Worm (Caenorhabditis elegans) whole organism, early embryonic: Measurements from ENCODE around the gene srh-255.

Experiments
- B0310.2 ChIP-seq: sonication (generic microtip); optimal IDR thresholded peaks from 2 replicates; lab custom pipeline; 2016; ENCODE audit warnings: mild to moderate bottlenecking, missing genetic modification characterization, missing compliant biosample characterization
- F13C5.2 ChIP-seq: sonication (generic microtip); optimal IDR thresholded peaks from 2 replicates; lab custom pipeline; 2017; ENCODE audit warnings: mild to moderate bottlenecking, missing genetic modification characterization, inconsistent platforms, missing compliant biosample characterization
- aly-1 ChIP-seq: sonication (generic microtip); optimal IDR thresholded peaks from 2 replicates; lab custom pipeline; 2016; ENCODE audit warnings: missing genetic modification characterization, missing compliant biosample characterization
- ama-1 ChIP-seq: fragments of 150-350 bp; optimal IDR thresholded peaks from 2 replicates; lab custom pipeline; 2014
- ceh-13 ChIP-seq: fragments of 200-800 bp; sonication (Bioruptor generic); optimal IDR thresholded peaks from 2 replicates; lab custom pipeline; 2018; ENCODE audit warnings: mild to moderate bottlenecking, missing genetic modification characterization, missing compliant biosample characterization
- ceh-36 ChIP-seq: sonication (generic microtip); optimal IDR thresholded peaks from 2 replicates; lab custom pipeline; 2016; ENCODE audit warnings: missing genetic modification characterization, inconsistent platforms, missing compliant biosample characterization
- ets-7 ChIP-seq: sonication (generic microtip); optimal IDR thresholded peaks from 2 replicates; lab custom pipeline; 2016; ENCODE audit warnings: missing genotype, missing genetic modification characterization, missing compliant biosample characterization
- flt-1 ChIP-seq: fragments of 200-800 bp; sonication (Bioruptor generic); IDR thresholded peaks from 2 replicates; pipeline ENCODE4 v1.3.6; 2022; ENCODE audit warnings: missing genetic modification characterization, missing compliant biosample characterization
- hmbx-1 ChIP-seq: sonication (generic microtip); optimal IDR thresholded peaks from 2 replicates; lab custom pipeline; 2016; ENCODE audit warnings: mild to moderate bottlenecking, missing genetic modification characterization, missing compliant biosample characterization
- hmg-4 ChIP-seq: fragments of 200-800 bp; sonication (Bioruptor generic); optimal IDR thresholded peaks from 2 replicates; lab custom pipeline; 2018; ENCODE audit warnings: mild to moderate bottlenecking, missing genetic modification characterization, missing compliant biosample characterization
- hnd-1 ChIP-seq: sonication (generic microtip); optimal IDR thresholded peaks from 2 replicates; lab custom pipeline; 2016; ENCODE audit warnings: missing genetic modification characterization, missing compliant biosample characterization
- pes-1 ChIP-seq: fragments of 200-800 bp; sonication (Bioruptor generic); IDR thresholded peaks from 2 replicates; pipeline ENCODE4 v1.3.6; 2022; ENCODE audit warnings: missing genetic modification reagents, missing genetic modification characterization, missing compliant biosample characterization
- scrt-1 ChIP-seq: fragments of 200-800 bp; sonication (Bioruptor generic); IDR thresholded peaks from 2 replicates; pipeline ENCODE4 v1.3.6; 2022; ENCODE audit warnings: missing genetic modification characterization, missing compliant biosample characterization
- sea-1 ChIP-seq: fragments of 200-800 bp; sonication (Bioruptor generic); conservative IDR thresholded peaks from 2 replicates; pipeline ENCODE4 v1.3.6; 2022; ENCODE audit warnings: missing genetic modification characterization, missing compliant biosample characterization
- tbx-11 ChIP-seq: fragments of 200-800 bp; sonication (Bioruptor generic); IDR thresholded peaks from 2 replicates; pipeline ENCODE4 v1.3.6; 2022; ENCODE audit warnings: missing genetic modification characterization, missing compliant biosample characterization
- tbx-37 ChIP-seq: fragments of 200-800 bp; sonication (Bioruptor generic); conservative IDR thresholded peaks from 2 replicates; pipeline ENCODE4 v1.3.6; 2022; ENCODE audit warnings: missing genetic modification reagents, missing genetic modification characterization, missing compliant biosample characterization
- tra-4 ChIP-seq: sonication (generic microtip); optimal IDR thresholded peaks from 2 replicates; lab custom pipeline; 2017; ENCODE audit warnings: missing genetic modification characterization, missing compliant biosample characterization

The srh-255 gene

ce11 chrV:17094568-17094967 is 29.8 kb downstream of the srh-255 start:
- TF ChIP-seq B0310.2 (tag; lab: Kevin White, UChicago) (no peak), tbx-11 (no peak), tra-4 (no peak), hnd-1 (tag; lab: Kevin White, UChicago) (no peak), aly-1 (no peak)

ce11 chrV:17098669-17099068 is 33.9 kb downstream of the srh-255 start, which contains the start of the genes ZK218.3 and ZK218.4:
TSS of gene ZK218.3 (minus strand) at chrV:17098769.
TSS of gene ZK218.4 (plus strand) at chrV:17098854.
- TF ChIP-seq ets-7 (tag; lab: Kevin White, UChicago) (no peak), ceh-36 (tag; lab: Kevin White, UChicago) (no peak), flt-1 (GFP tag; lab: Robert Waterston, UW) (no peak), tbx-37 (no peak), tbx-11 (no peak), hmg-4 (GFP tag; lab: Kevin White, UChicago) (no peak), sea-1 (no peak), ceh-13 (GFP tag; lab: Kevin White, UChicago) (no peak), hmbx-1 (no peak), scrt-1 (GFP tag; lab: Robert Waterston, UW) (no peak), hnd-1 (tag; lab: Kevin White, UChicago) (no peak), F13C5.2 (no peak), tra-4 (no peak), B0310.2 (tag; lab: Kevin White, UChicago) (no peak), ama-1 (lab: Kevin White, UChicago) (no peak)

ce11 chrV:17100829-17101228 is 36.1 kb downstream of the srh-255 start, which contains the start of gene ZK218.5:
TSS of gene ZK218.5 (plus strand) at chrV:17101129.
- TF ChIP-seq tra-4 (no peak), ceh-36 (tag; lab: Kevin White, UChicago) (no peak), tbx-37 (no peak), ets-7 (tag; lab: Kevin White, UChicago) (no peak), ama-1 (lab: Kevin White, UChicago) (no peak), tbx-11 (no peak), aly-1 (no peak), hnd-1 (tag; lab: Kevin White, UChicago) (no peak), sea-1 (no peak), B0310.2 (tag; lab: Kevin White, UChicago) (no peak), scrt-1 (GFP tag; lab: Robert Waterston, UW) (no peak), F13C5.2 (no peak), hmbx-1 (no peak), flt-1 (GFP tag; lab: Robert Waterston, UW) (no peak), hmg-4 (GFP tag; lab: Kevin White, UChicago) (no peak)

- TF ChIP-seq flt-1 (GFP tag; lab: Robert Waterston, UW) (no peak), ceh-13 (GFP tag; lab: Kevin White, UChicago) (no peak), hnd-1 (tag; lab: Kevin White, UChicago) (no peak), scrt-1 (GFP tag; lab: Robert Waterston, UW) (no peak), ama-1 (lab: Kevin White, UChicago) (no peak), tbx-37 (no peak), aly-1 (no peak), F13C5.2 (no peak), B0310.2 (tag; lab: Kevin White, UChicago) (no peak), ets-7 (tag; lab: Kevin White, UChicago) (no peak), ceh-36 (tag; lab: Kevin White, UChicago) (no peak), sea-1 (no peak), hmbx-1 (no peak), hmg-4 (GFP tag; lab: Kevin White, UChicago) (no peak), tra-4 (no peak), pes-1 (no peak), tbx-11 (no peak)
Measured at ce11 chrV:17104527-17104926, 39.8 kb downstream of the srh-255 start, which contains the start of gene nhr-248. TSS of gene nhr-248 (minus strand) at chrV:17104627.

- TF ChIP-seq flt-1 (GFP tag; lab: Robert Waterston, UW): no peak
- no peak for TF ChIP-seq B0310.2 (tag; lab: Kevin White, UChicago)
- no peak for TF ChIP-seq ets-7 (tag; lab: Kevin White, UChicago)
- no peak for TF ChIP-seq ama-1 (lab: Kevin White, UChicago)
- no peak for TF ChIP-seq scrt-1 (GFP tag; lab: Robert Waterston, UW)
- TF ChIP-seq tbx-37: no peak
- TF ChIP-seq pes-1: no peak
- TF ChIP-seq hmg-4 (GFP tag; lab: Kevin White, UChicago): no peak
- no peak for TF ChIP-seq sea-1
- TF ChIP-seq hnd-1 (tag; lab: Kevin White, UChicago): no peak
- TF ChIP-seq F13C5.2: no peak
- no peak for TF ChIP-seq tra-4
- no peak for TF ChIP-seq ceh-36 (tag; lab: Kevin White, UChicago)
- TF ChIP-seq ceh-13 (GFP tag; lab: Kevin White, UChicago): no peak
- no peak for TF ChIP-seq aly-1
- no peak for TF ChIP-seq hmbx-1
- no peak for TF ChIP-seq tbx-11
Measured at ce11 chrV:17105483-17105882, 40.7 kb downstream of the srh-255 start, which contains the start of gene ZK218.7. TSS of gene ZK218.7 (plus strand) at chrV:17105783.

- no peak for TF ChIP-seq sea-1
- no peak for TF ChIP-seq B0310.2 (tag; lab: Kevin White, UChicago)
- TF ChIP-seq tbx-11: no peak
- TF ChIP-seq tbx-37: no peak
- no peak for TF ChIP-seq ceh-36 (tag; lab: Kevin White, UChicago)
- TF ChIP-seq pes-1: no peak
- no peak for TF ChIP-seq scrt-1 (GFP tag; lab: Robert Waterston, UW)
- TF ChIP-seq ceh-13 (GFP tag; lab: Kevin White, UChicago): no peak
- TF ChIP-seq hnd-1 (tag; lab: Kevin White, UChicago): no peak
- no peak for TF ChIP-seq aly-1
- TF ChIP-seq tra-4: no peak
- no peak for TF ChIP-seq F13C5.2
- no peak for TF ChIP-seq ama-1 (lab: Kevin White, UChicago)
- no peak for TF ChIP-seq flt-1 (GFP tag; lab: Robert Waterston, UW)
- TF ChIP-seq hmbx-1: no peak
- no peak for TF ChIP-seq hmg-4 (GFP tag; lab: Kevin White, UChicago)
- no peak for TF ChIP-seq ets-7 (tag; lab: Kevin White, UChicago)
Measured at ce11 chrV:17108310-17108709, 43.5 kb downstream of the srh-255 start, which contains the start of gene ZK218.11. TSS of gene ZK218.11 (minus strand) at chrV:17108410.
